Worm (Caenorhabditis elegans): ENCODE data around the gene unc-44.

DNA sequence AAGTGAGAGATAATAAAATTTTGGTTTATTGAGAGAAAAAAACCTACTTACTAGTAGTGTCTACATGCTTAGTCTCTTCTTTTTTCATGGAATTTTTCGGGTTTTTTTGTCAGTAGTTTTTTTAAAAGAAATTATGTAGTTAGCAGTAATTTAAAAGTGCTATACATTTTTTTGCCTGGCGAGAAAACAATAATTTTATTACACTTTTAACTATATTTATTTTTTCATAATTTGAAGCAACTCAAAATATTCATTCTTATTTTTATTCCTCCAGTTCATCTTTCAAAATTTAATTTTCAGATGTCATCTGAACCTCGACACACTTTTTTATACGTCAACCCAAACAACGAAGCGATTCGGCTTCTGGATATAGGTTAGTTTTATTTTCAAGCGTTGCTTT lies 65.3 kb downstream of the unc-44 start, which contains the start of gene kcc-2:
- TF ChIP-seq rnt-1 (tag; optimal IDR thresholded peaks at IDR 0.05) (no peak), egl-27 (tag; optimal IDR thresholded peaks at IDR 0.05) (no peak), skn-1 (tag; optimal IDR thresholded peaks at IDR 0.05) (no peak), blmp-1 (tag; optimal IDR thresholded peaks at IDR 0.05) (no peak), elt-3 (tag; optimal IDR thresholded peaks at IDR 0.05) (no peak), mdl-1 (tag; optimal IDR thresholded peaks at IDR 0.05) (no peak), fos-1 (tag; optimal IDR thresholded peaks at IDR 0.05) (no peak)
